Fruit fly (Drosophila melanogaster) whole organism, pupa: Measurements from ENCODE around the gene VhaM9.7-c.

Experiments used
- CG14655 ChIP-seq: fragments of 200-800 bp; sonication (Bioruptor generic); optimal IDR thresholded peaks from 3 replicates; lab custom pipeline; 2017; ENCODE audit warnings: mild to moderate bottlenecking, missing biosample characterization, missing genetic modification reagents, missing genetic modification characterization
- CG17806 ChIP-seq: fragments of 200-800 bp; sonication (Bioruptor generic); optimal IDR thresholded peaks from 2 replicates; lab custom pipeline; 2018; ENCODE audit warnings: missing biosample characterization, mild to moderate bottlenecking, missing genetic modification characterization, moderate library complexity
- CG8301 ChIP-seq: fragments of 200-800 bp; sonication (Bioruptor generic); optimal IDR thresholded peaks from 2 replicates; lab custom pipeline; 2018; ENCODE audit warnings: missing biosample characterization, mild to moderate bottlenecking, missing genetic modification characterization
- fd96Ca ChIP-seq: fragments of 200-800 bp; sonication (Bioruptor generic); IDR thresholded peaks from 3 replicates; pipeline ENCODE4 v1.3.6; 2022; ENCODE audit warnings: missing biosample characterization, missing genetic modification characterization

DNA sequence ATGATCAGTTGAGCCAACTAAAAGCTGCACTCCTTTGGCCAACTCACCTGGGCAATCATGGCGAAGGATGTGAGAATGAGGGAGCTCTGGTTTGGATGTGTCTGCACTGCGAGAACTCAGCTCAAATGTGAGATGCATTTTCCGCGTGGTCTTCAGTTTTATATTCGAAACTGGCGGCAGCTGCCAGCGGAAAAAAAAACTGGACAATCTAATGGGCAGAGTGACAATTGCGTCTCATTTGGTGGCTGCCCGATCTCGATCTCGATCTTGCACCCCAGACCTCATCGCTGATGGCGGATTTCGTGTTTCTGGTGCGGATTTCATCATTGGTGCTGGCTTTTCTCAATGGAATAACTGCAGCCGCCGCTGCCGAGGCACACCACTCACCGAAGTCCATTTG is 26.1 kb upstream of the VhaM9.7-c start, which contains the start of gene Cpr64Ac:
- no peak for TF ChIP-seq fd96Ca (GFP tag; lab: Robert Waterston, UW)
- TF ChIP-seq CG14655 (GFP tag; lab: Kevin White, UChicago), result no peak
- TF ChIP-seq CG17806 (tag; lab: Kevin White, UChicago), result no peak
- TF ChIP-seq CG8301, result no peak
